Worm (Caenorhabditis elegans): ENCODE measurements around the gene lgc-35.

The lgc-35 gene

DNA sequence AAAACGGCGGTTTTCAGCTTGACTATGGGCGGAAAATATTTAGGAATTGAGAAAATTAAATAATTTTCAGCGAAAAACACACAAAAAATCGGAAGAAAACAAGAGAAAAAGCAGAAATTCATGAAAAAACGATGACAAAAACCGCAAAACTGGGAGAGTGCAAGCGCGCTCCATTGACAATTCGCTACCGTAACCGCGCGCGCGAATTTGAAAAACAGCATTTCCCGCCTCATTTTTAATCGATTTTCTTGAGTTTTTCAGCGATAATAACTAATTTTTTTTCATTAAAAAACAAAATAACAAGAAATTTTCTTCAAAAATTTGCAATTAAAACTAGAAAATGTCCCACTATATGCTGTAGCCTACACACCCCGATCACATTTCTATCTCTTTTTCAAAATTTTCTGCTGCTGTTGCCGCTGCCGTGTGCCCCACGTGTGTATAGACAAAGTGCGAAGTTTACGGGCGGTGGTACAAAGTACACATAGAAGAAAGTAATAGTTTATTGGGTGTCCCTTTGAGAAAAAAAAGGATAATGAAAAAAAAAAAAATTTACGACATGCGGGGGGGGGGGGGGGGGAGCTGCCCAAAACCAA lies 39.9 kb downstream of the lgc-35 start:
- TF ChIP-seq unc-62 (GFP tag; optimal IDR thresholded peaks at IDR 0.05) = no peak
- peak; percentile 18 for TF ChIP-seq nhr-23 (tag; optimal IDR thresholded peaks at IDR 0.05)
- no peak for TF ChIP-seq fos-1 (tag; optimal IDR thresholded peaks at IDR 0.05)
- no peak for TF ChIP-seq nhr-76 (tag; optimal IDR thresholded peaks at IDR 0.05)
- no peak for TF ChIP-seq ama-1 (optimal IDR thresholded peaks at IDR 0.05)
- TF ChIP-seq elt-1 (tag; optimal IDR thresholded peaks at IDR 0.05) = no peak
- no peak for TF ChIP-seq mdl-1 (tag; optimal IDR thresholded peaks at IDR 0.05)
- TF ChIP-seq eor-1 (tag; optimal IDR thresholded peaks at IDR 0.05) = no peak
- no peak for TF ChIP-seq ceh-9 (tag; optimal IDR thresholded peaks at IDR 0.05)
- TF ChIP-seq tbx-2 (tag; optimal IDR thresholded peaks at IDR 0.05) = no peak
- TF ChIP-seq lsy-12 (tag; optimal IDR thresholded peaks at IDR 0.05) = no peak
- no peak for TF ChIP-seq lin-39 (tag; optimal IDR thresholded peaks at IDR 0.05)
- peak; percentile 7 for TF ChIP-seq nhr-43 (tag; optimal IDR thresholded peaks at IDR 0.05; ENCODE audit: poor library complexity, severe bottlenecking)
- peak; percentile 18 for TF ChIP-seq pha-4 (tag; optimal IDR thresholded peaks at IDR 0.05)
- TF ChIP-seq jun-1 (tag; optimal IDR thresholded peaks at IDR 0.05) = no peak
- TF ChIP-seq pqm-1 (tag; optimal IDR thresholded peaks at IDR 0.05) = no peak
- TF ChIP-seq elt-2 (tag; optimal IDR thresholded peaks at IDR 0.05) = peak; percentile 15
- TF ChIP-seq ZK546.5 (tag; optimal IDR thresholded peaks at IDR 0.05) = no peak
- no peak for TF ChIP-seq ceh-16 (tag; optimal IDR thresholded peaks at IDR 0.05)
- TF ChIP-seq skn-1 (tag; optimal IDR thresholded peaks at IDR 0.05) = no peak
- TF ChIP-seq elt-3 (tag; optimal IDR thresholded peaks at IDR 0.05) = no peak
- no peak for TF ChIP-seq ceh-82 (tag; optimal IDR thresholded peaks at IDR 0.05)
- TF ChIP-seq nhr-67 (tag; optimal IDR thresholded peaks at IDR 0.05) = no peak
- TF ChIP-seq aly-2 (tag; optimal IDR thresholded peaks at IDR 0.05) = no peak
- TF ChIP-seq nhr-237 (tag; optimal IDR thresholded peaks at IDR 0.05) = no peak
- no peak for TF ChIP-seq hmg-11 (tag; optimal IDR thresholded peaks at IDR 0.05)
- no peak for TF ChIP-seq egl-27 (tag; optimal IDR thresholded peaks at IDR 0.05)
- TF ChIP-seq nfya-1 (tag; optimal IDR thresholded peaks at IDR 0.05; ENCODE audit: insufficient read depth) = peak; percentile 32
- TF ChIP-seq nhr-28 (tag; optimal IDR thresholded peaks at IDR 0.05) = no peak
- TF ChIP-seq ztf-11 (tag; optimal IDR thresholded peaks at IDR 0.05) = no peak
- no peak for TF ChIP-seq ztf-4 (tag; optimal IDR thresholded peaks at IDR 0.05)
- no peak for TF ChIP-seq fkh-2 (tag; optimal IDR thresholded peaks at IDR 0.05)
- TF ChIP-seq zag-1 (tag; optimal IDR thresholded peaks at IDR 0.05) = no peak
- TF ChIP-seq nhr-25 (tag; optimal IDR thresholded peaks at IDR 0.05) = no peak
- no peak for TF ChIP-seq daf-12 (tag; optimal IDR thresholded peaks at IDR 0.05)
- TF ChIP-seq nhr-11 (tag; optimal IDR thresholded peaks at IDR 0.05) = peak; percentile 43
- no peak for TF ChIP-seq mml-1 (tag; optimal IDR thresholded peaks at IDR 0.05)
- TF ChIP-seq egl-5 (tag; optimal IDR thresholded peaks at IDR 0.05) = no peak
- TF ChIP-seq fkh-10 (GFP tag; optimal IDR thresholded peaks at IDR 0.05) = no peak
- TF ChIP-seq ceh-28 (tag; optimal IDR thresholded peaks at IDR 0.05) = no peak
- peak; percentile 0 for TF ChIP-seq lin-15B (tag; optimal IDR thresholded peaks at IDR 0.05)
- TF ChIP-seq sea-2 (GFP tag; optimal IDR thresholded peaks at IDR 0.05) = no peak
- TF ChIP-seq nhr-12 (tag; optimal IDR thresholded peaks at IDR 0.05) = no peak
- no peak for TF ChIP-seq R02D3.7 (tag; optimal IDR thresholded peaks at IDR 0.05)
- no peak for TF ChIP-seq unc-39 (tag; optimal IDR thresholded peaks at IDR 0.05)
- TF ChIP-seq nhr-77 (tag; optimal IDR thresholded peaks at IDR 0.05) = no peak
- no peak for TF ChIP-seq snpc-4 (tag; optimal IDR thresholded peaks at IDR 0.05)

- TF ChIP-seq nhr-23 (tag; optimal IDR thresholded peaks at IDR 0.05) (no peak), nhr-76 (tag; optimal IDR thresholded peaks at IDR 0.05) (no peak), unc-39 (tag; optimal IDR thresholded peaks at IDR 0.05) (no peak), ZK546.5 (tag; optimal IDR thresholded peaks at IDR 0.05) (no peak)
These were observed 40.6 kb downstream of the lgc-35 start for ce11 chrII:12799364-12799763.
